Fruit fly (Drosophila melanogaster): ENCODE measurements around the gene Zmynd10.

- TF ChIP-seq pan (optimal IDR thresholded peaks at IDR 0.05) (no peak), CG8478 (optimal IDR thresholded peaks at IDR 0.05) (no peak), usp (GFP tag; optimal IDR thresholded peaks at IDR 0.05) (no peak), psq (optimal IDR thresholded peaks at IDR 0.05) (no peak), Dll (optimal IDR thresholded peaks at IDR 0.05) (no peak), EcR (GFP tag; optimal IDR thresholded peaks at IDR 0.05) (no peak)
These were observed 32.2 kb upstream of the Zmynd10 start for dm6 chr3L:13058429-13058828.
